Worm (Caenorhabditis elegans): ENCODE data around the gene mab-7.

DNA sequence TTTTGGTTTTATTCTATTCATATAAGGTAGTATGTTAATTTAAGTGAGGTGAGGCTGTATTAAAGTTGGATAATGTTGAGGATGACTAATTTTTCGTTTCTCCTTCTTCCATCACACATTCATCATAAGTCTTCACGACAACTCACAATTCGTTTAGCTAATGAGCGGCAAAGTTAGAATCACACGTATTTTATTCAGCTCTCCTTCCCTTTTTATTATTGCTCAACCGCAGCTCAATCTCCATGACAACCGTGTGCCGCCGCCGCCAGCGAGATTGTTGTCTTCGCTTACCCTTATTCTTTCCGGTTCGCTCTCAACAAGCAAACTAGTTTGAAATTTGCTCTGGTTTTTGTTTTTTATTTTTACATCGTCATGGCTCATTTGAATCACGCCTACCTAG lies 17.5 kb downstream of the mab-7 start, which contains the start of gene ZC13.2:
- TF ChIP-seq arid-1 (GFP tag; conservative IDR thresholded peaks at IDR 0.05) (no peak), mdl-1 (tag; optimal IDR thresholded peaks at IDR 0.05) (no peak), ces-1 (GFP tag; optimal IDR thresholded peaks at IDR 0.05) (no peak), dve-1 (tag; optimal IDR thresholded peaks at IDR 0.05; ENCODE audit: insufficient read depth) (no peak), mep-1 (tag; optimal IDR thresholded peaks at IDR 0.05) (no peak), skn-1 (tag; optimal IDR thresholded peaks at IDR 0.05) (no peak), R02D3.7 (tag; optimal IDR thresholded peaks at IDR 0.05) (no peak), snpc-4 (tag; optimal IDR thresholded peaks at IDR 0.05) (no peak)
